Fruit fly (Drosophila melanogaster) whole organism, adult: Measurements from ENCODE around the gene trx.

ENCODE experiments used
- CG11617 ChIP-seq: fragments of 200-800 bp; sonication (Bioruptor generic); optimal IDR thresholded peaks from 2 replicates; lab custom pipeline; 2017; ENCODE audit warnings: mild to moderate bottlenecking, missing biosample characterization, missing genetic modification reagents, missing genetic modification characterization
- CG12768 ChIP-seq: fragments of 200-800 bp; sonication (Bioruptor generic); optimal IDR thresholded peaks from 2 replicates; lab custom pipeline; 2017; ENCODE audit warnings: missing biosample characterization, missing genetic modification characterization, mild to moderate bottlenecking, moderate library complexity, missing genetic modification reagents
- CG14711 ChIP-seq: fragments of 200-800 bp; sonication (Bioruptor generic); optimal IDR thresholded peaks from 2 replicates; lab custom pipeline; 2018; ENCODE audit warnings: missing biosample characterization, mild to moderate bottlenecking, missing genetic modification characterization, moderate library complexity
- CG1620 ChIP-seq: fragments of 200-800 bp; sonication (Bioruptor generic); optimal IDR thresholded peaks from 2 replicates; lab custom pipeline; 2016; ENCODE audit warnings: missing biosample characterization, missing genetic modification characterization
- CG33017 ChIP-seq: fragments of 200-800 bp; sonication (Bioruptor generic); optimal IDR thresholded peaks from 2 replicates; lab custom pipeline; 2018; ENCODE audit warnings: missing biosample characterization, mild to moderate bottlenecking, missing genetic modification characterization, moderate library complexity
- CG5204 ChIP-seq: fragments of 200-800 bp; sonication (Bioruptor generic); optimal IDR thresholded peaks from 2 replicates; lab custom pipeline; 2016; ENCODE audit warnings: missing biosample characterization, missing genetic modification characterization
- CG7045 ChIP-seq: fragments of 200-800 bp; sonication (Bioruptor generic); optimal IDR thresholded peaks from 2 replicates; lab custom pipeline; 2017; ENCODE audit warnings: missing biosample characterization, mild to moderate bottlenecking, missing genetic modification characterization
- CG7101 ChIP-seq: fragments of 200-800 bp; sonication (Bioruptor generic); optimal IDR thresholded peaks from 2 replicates; lab custom pipeline; 2018; ENCODE audit warnings: missing biosample characterization, mild to moderate bottlenecking, missing genetic modification characterization, moderate library complexity
- Clk ChIP-seq: fragments of 200-800 bp; sonication (Bioruptor generic); optimal IDR thresholded peaks from 2 replicates; lab custom pipeline; 2017; ENCODE audit warnings: missing biosample characterization, missing genetic modification characterization
- Crg-1 ChIP-seq: fragments of 200-800 bp; sonication (Bioruptor generic); optimal IDR thresholded peaks from 2 replicates; lab custom pipeline; 2016; ENCODE audit warnings: missing biosample characterization, missing genetic modification characterization
- Hr96 ChIP-seq: fragments of 200-800 bp; sonication (Bioruptor generic); optimal IDR thresholded peaks from 2 replicates; lab custom pipeline; 2016; ENCODE audit warnings: missing biosample characterization, missing genetic modification characterization
- Mnt ChIP-seq: fragments of 200-800 bp; sonication (Bioruptor generic); optimal IDR thresholded peaks from 2 replicates; lab custom pipeline; 2016; ENCODE audit warnings: missing biosample characterization, mild to moderate bottlenecking, missing genetic modification characterization
- bab1 ChIP-seq: fragments of 200-800 bp; sonication (Bioruptor generic); optimal IDR thresholded peaks from 3 replicates; lab custom pipeline; 2019; ENCODE audit warnings: missing biosample characterization, mild to moderate bottlenecking, missing genetic modification characterization, moderate library complexity
- cic ChIP-seq: fragments of 200-800 bp; sonication (Bioruptor generic); optimal IDR thresholded peaks from 2 replicates; lab custom pipeline; 2017; ENCODE audit warnings: missing biosample characterization, mild to moderate bottlenecking, missing genetic modification characterization, moderate library complexity
- cnc ChIP-seq, 2 experiments: fragments of >200 bp; optimal IDR thresholded peaks; 2 replicates each; lab custom pipeline; 2017
- kay ChIP-seq: fragments of 200-800 bp; sonication (Bioruptor generic); peaks from one replicate; lab custom pipeline; 2016; ENCODE audit warnings: missing biosample characterization, missing genetic modification characterization, borderline replicate concordance
- ovo ChIP-seq: fragments of 200-800 bp; sonication (Bioruptor generic); optimal IDR thresholded peaks from 2 replicates; lab custom pipeline; 2016; ENCODE audit warnings: missing biosample characterization, missing genetic modification characterization
- pad ChIP-seq: fragments of 200-800 bp; sonication (Bioruptor generic); optimal IDR thresholded peaks from 3 replicates; lab custom pipeline; 2017; ENCODE audit warnings: missing biosample characterization, missing genetic modification characterization, mild to moderate bottlenecking, moderate library complexity, missing genetic modification reagents
- tj ChIP-seq: fragments of 200-800 bp; sonication (Bioruptor generic); optimal IDR thresholded peaks from 3 replicates; lab custom pipeline; 2017; ENCODE audit warnings: missing biosample characterization, mild to moderate bottlenecking, missing genetic modification characterization, moderate library complexity
- toe ChIP-seq: fragments of 200-800 bp; sonication (Bioruptor generic); optimal IDR thresholded peaks from 2 replicates; lab custom pipeline; 2016; ENCODE audit warnings: missing biosample characterization, missing genetic modification characterization

Gene trx

DNA sequence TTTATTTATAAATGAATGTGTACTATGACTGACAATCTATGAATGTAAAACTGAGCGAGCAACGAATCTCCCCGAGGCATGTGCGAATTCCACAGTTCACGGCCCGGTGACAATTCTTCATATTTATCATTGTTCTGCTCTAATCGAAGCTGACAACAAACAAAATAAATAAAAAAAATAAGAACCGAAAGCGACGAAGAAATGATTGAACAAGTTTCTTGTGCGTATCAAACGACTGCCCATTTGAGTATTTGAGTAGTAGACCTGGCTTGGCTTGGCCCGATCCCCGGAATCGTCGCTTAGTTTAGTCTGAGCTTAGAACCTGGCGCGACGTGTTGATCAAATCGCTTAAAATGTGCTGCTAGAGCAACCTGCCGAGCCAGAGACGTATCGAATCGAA is 23.4 kb upstream of the trx start, which contains the start of gene CG31321:
Gene CG31321 (plus strand): TSS at position 301 of the 400 bp plus-strand sequence.
- TF ChIP-seq CG12768 (GFP tag; lab: Kevin White, UChicago) (no peak), tj (GFP tag; lab: Kevin White, UChicago) (no peak), CG14711 (tag; lab: Kevin White, UChicago) (no peak), CG5204 (no peak), CG7045 (no peak), kay (GFP tag; lab: Kevin White, UChicago) (no peak), pad (GFP tag; lab: Kevin White, UChicago) (no peak), Clk (GFP tag; lab: Kevin White, UChicago) (no peak), CG11617 (GFP tag; lab: Kevin White, UChicago) (no peak), cic (GFP tag; lab: Kevin White, UChicago) (no peak), bab1 (GFP tag; lab: Kevin White, UChicago) (no peak), Mnt (GFP tag; lab: Kevin White, UChicago) (no peak), Hr96 (GFP tag; lab: Kevin White, UChicago) (no peak), CG1620 (no peak), toe (GFP tag; lab: Kevin White, UChicago) (no peak)

DNA sequence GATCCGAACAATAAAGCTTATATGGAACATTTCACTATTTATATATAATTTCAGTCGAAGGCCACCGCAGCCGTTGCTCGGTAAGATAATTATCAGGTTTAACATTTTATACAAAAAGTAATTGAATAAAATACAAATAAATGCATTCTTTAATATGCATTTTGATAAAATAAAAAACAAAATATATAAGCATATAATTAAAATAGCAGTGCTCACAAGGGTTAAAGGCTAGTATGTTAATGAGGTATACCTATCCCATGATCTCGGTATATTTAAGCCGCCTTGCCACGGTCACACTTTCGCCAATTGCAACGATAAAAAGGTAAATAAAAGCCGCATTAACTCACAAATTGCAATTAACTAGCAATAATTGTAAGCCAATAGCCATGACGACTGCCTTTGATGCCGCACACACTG is 22.1 kb upstream of the trx start, which contains the start of gene Polr2I:
Gene Polr2I (plus strand): TSS at position 289 of the 417 bp plus-strand sequence.
- TF ChIP-seq Mnt (GFP tag; lab: Kevin White, UChicago) (no peak), cnc (optimal IDR thresholded peaks at IDR 0.05; lab: Kevin White, UChicago) (no peak), Crg-1 (GFP tag; lab: Kevin White, UChicago) (no peak), CG5204 (no peak), toe (GFP tag; lab: Kevin White, UChicago) (no peak), CG7101 (tag; lab: Kevin White, UChicago) (peak; percentile 33), kay (GFP tag; lab: Kevin White, UChicago) (no peak), bab1 (GFP tag; lab: Kevin White, UChicago) (no peak), Clk (GFP tag; lab: Kevin White, UChicago) (no peak), ovo (GFP tag; lab: Kevin White, UChicago) (no peak), Hr96 (GFP tag; lab: Kevin White, UChicago) (no peak), CG1620 (peak; percentile 43), CG11617 (GFP tag; lab: Kevin White, UChicago) (peak; percentile 9), CG33017 (tag; lab: Kevin White, UChicago) (no peak), tj (GFP tag; lab: Kevin White, UChicago) (no peak), CG14711 (tag; lab: Kevin White, UChicago) (peak; percentile 22), CG12768 (GFP tag; lab: Kevin White, UChicago) (peak; percentile 51), pad (GFP tag; lab: Kevin White, UChicago) (no peak), CG7045 (peak; percentile 2), cic (GFP tag; lab: Kevin White, UChicago) (no peak)

DNA sequence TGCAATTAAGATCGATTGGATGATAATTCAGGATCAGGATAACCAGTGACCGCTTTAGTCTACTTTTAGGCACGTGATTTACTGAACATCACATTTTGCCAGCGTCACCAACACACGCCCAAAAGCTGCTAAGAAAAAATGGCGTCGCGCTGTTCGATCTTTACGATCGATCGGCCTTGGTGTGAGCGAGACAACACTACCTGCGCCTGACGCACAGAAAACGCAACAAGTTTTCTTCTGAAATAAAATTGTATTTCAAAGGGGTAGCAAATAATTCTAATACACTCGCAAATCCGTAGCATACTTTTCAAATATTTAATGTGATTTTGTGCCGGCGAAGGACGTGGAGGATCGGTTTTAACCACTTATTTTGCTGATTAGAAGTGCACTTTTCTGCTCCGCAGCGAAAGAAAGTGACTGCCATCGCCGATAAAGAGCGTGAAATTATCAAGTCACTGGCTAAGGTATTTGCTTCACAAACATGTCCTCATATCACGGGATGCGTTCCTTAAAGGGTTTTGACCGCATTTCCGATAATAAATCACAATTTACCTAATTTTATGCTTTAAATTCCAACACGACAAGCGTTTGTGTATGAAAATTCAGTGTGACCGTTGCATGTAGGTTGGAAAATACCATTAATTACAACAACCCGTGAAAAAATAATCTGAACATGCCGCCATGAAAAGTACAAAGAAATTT is 21.4 kb upstream of the trx start:
- peak; percentile 46 for TF ChIP-seq pad (GFP tag; lab: Kevin White, UChicago)
- TF ChIP-seq cnc (optimal IDR thresholded peaks at IDR 0.05; lab: Kevin White, UChicago): peak; percentile 11 to 53
- TF ChIP-seq CG33017 (tag; lab: Kevin White, UChicago): no peak
- no peak for TF ChIP-seq CG5204
- no peak for TF ChIP-seq CG7101 (tag; lab: Kevin White, UChicago)
- TF ChIP-seq kay (GFP tag; lab: Kevin White, UChicago): no peak
- TF ChIP-seq Clk (GFP tag; lab: Kevin White, UChicago): no peak
- TF ChIP-seq cic (GFP tag; lab: Kevin White, UChicago): no peak
- TF ChIP-seq CG14711 (tag; lab: Kevin White, UChicago): no peak
- TF ChIP-seq CG12768 (GFP tag; lab: Kevin White, UChicago): no peak
- no peak for TF ChIP-seq bab1 (GFP tag; lab: Kevin White, UChicago)
- TF ChIP-seq Hr96 (GFP tag; lab: Kevin White, UChicago): no peak

DNA sequence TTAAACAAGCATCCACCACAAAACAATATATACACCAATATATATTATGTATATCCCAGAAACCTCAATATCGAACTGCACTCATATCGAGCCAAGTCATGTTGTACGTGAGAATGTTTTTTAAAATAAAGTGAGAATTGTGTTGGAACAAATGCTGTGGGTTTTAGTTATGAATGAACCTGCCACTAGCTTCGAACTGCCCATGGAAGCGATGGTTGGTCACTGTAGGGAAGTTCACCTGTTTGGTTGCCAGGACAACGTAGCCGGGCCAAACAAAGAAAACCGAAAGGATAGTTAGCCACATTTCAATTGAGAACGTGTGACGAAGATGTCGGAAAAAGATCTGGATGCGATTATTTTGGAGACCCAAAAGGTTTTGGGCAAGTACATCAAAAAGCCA is 15.4 kb upstream of the trx start, which contains the start of gene IFT54:
Gene IFT54 (plus strand): TSS at position 301 of the 400 bp plus-strand sequence.
- TF ChIP-seq Hr96 (GFP tag; lab: Kevin White, UChicago) (no peak), ovo (GFP tag; lab: Kevin White, UChicago) (no peak), bab1 (GFP tag; lab: Kevin White, UChicago) (no peak), CG7101 (tag; lab: Kevin White, UChicago) (no peak), pad (GFP tag; lab: Kevin White, UChicago) (no peak), CG12768 (GFP tag; lab: Kevin White, UChicago) (no peak), Crg-1 (GFP tag; lab: Kevin White, UChicago) (no peak), Mnt (GFP tag; lab: Kevin White, UChicago) (no peak)

DNA sequence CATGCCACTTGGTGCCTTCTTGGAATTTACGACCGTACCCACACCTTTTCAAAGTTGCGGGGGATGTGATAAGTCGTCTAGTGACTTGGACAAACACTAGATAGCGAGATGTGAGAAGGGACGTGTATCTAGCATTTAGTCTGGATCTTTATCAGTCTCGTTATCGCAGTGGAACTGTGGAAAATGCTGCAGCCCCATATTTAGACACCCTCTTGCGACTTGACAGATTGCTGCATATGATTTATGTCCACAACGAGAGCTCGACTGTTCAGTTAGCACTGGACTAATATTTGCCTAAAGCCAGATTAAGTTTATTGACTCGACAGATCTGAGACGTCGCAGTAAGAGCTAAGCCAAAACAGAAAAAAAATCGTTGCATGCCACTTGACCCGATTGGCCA is 13.2 kb upstream of the trx start:
- TF ChIP-seq CG12768 (GFP tag; lab: Kevin White, UChicago) (peak; percentile 45), Crg-1 (GFP tag; lab: Kevin White, UChicago) (no peak), pad (GFP tag; lab: Kevin White, UChicago) (peak; percentile 21), CG1620 (no peak), CG7045 (peak; percentile 28), cic (GFP tag; lab: Kevin White, UChicago) (peak; percentile 56), CG14711 (tag; lab: Kevin White, UChicago) (peak; percentile 7)
